Fruit fly (Drosophila melanogaster) whole organism, prepupa: ENCODE results near the gene CG1142.
A peak's percentile ranks its signal among the peaks of the same experiment; 100 is the strongest.

Experiments used
- Blimp-1 ChIP-seq: fragments of 200-800 bp; sonication (Bioruptor generic); optimal IDR thresholded peaks from 3 replicates; lab custom pipeline; 2017; ENCODE audit warnings: missing biosample characterization, missing genetic modification characterization, mild to moderate bottlenecking, moderate library complexity, missing genetic modification reagents
- CG10631 ChIP-seq: fragments of 200-800 bp; sonication (Bioruptor generic); optimal IDR thresholded peaks from 2 replicates; lab custom pipeline; 2016; ENCODE audit warnings: missing biosample characterization, missing genetic modification characterization
- CG11902 ChIP-seq: fragments of 200-800 bp; sonication (Bioruptor generic); optimal IDR thresholded peaks from 3 replicates; lab custom pipeline; 2016; ENCODE audit warnings: missing biosample characterization, missing genetic modification characterization
- CG1621 ChIP-seq: fragments of 200-800 bp; sonication (Bioruptor generic); optimal IDR thresholded peaks from 3 replicates; lab custom pipeline; 2018; ENCODE audit warnings: missing biosample characterization, mild to moderate bottlenecking, missing genetic modification characterization
- CG3032 ChIP-seq: fragments of 200-800 bp; optimal IDR thresholded peaks from 2 replicates; lab custom pipeline; 2019; ENCODE audit warnings: missing biosample characterization, mild to moderate bottlenecking, missing genetic modification characterization, moderate library complexity
- CG31627 ChIP-seq: fragments of 200-800 bp; sonication (Bioruptor generic); optimal IDR thresholded peaks from 3 replicates; lab custom pipeline; 2016; ENCODE audit warnings: missing biosample characterization, missing genetic modification characterization
- CG32006 ChIP-seq: fragments of 200-800 bp; sonication (Bioruptor generic); optimal IDR thresholded peaks from 3 replicates; lab custom pipeline; 2017; ENCODE audit warnings: missing biosample characterization, mild to moderate bottlenecking, missing genetic modification characterization
- CG34406 ChIP-seq: fragments of 200-800 bp; sonication (Bioruptor generic); optimal IDR thresholded peaks from 3 replicates; lab custom pipeline; 2016; ENCODE audit warnings: missing biosample characterization, missing genetic modification characterization
- CG4318 ChIP-seq: fragments of 200-800 bp; sonication (Bioruptor generic); optimal IDR thresholded peaks from 3 replicates; lab custom pipeline; 2017; ENCODE audit warnings: missing biosample characterization, mild to moderate bottlenecking, missing genetic modification characterization
- CG6163 ChIP-seq: fragments of 200-800 bp; sonication (Bioruptor generic); IDR thresholded peaks from 3 replicates; pipeline ENCODE4 v1.3.6; 2022; ENCODE audit warnings: missing biosample characterization, missing genetic modification characterization
- CG6276 ChIP-seq: fragments of 200-800 bp; sonication (Bioruptor generic); optimal IDR thresholded peaks from 2 replicates; lab custom pipeline; 2017; ENCODE audit warnings: missing biosample characterization, mild to moderate bottlenecking, missing genetic modification characterization
- CG6792 ChIP-seq: fragments of 200-800 bp; sonication (Bioruptor generic); optimal IDR thresholded peaks from 3 replicates; lab custom pipeline; 2016; ENCODE audit warnings: missing biosample characterization, missing genetic modification characterization
- CG6808 ChIP-seq: fragments of 200-800 bp; sonication (Bioruptor generic); optimal IDR thresholded peaks from 3 replicates; lab custom pipeline; 2017; ENCODE audit warnings: missing biosample characterization, missing genetic modification characterization, mild to moderate bottlenecking, moderate library complexity, missing genetic modification reagents
- CG7368 ChIP-seq: fragments of 200-800 bp; sonication (Bioruptor generic); optimal IDR thresholded peaks from 3 replicates; lab custom pipeline; 2016; ENCODE audit warnings: missing biosample characterization, missing genetic modification characterization
- CG8319 ChIP-seq: fragments of 200-800 bp; sonication (Bioruptor generic); optimal IDR thresholded peaks from 3 replicates; lab custom pipeline; 2016; ENCODE audit warnings: missing biosample characterization, missing genetic modification characterization
- CG8632 ChIP-seq: fragments of 200-800 bp; sonication (Bioruptor generic); optimal IDR thresholded peaks from 3 replicates; lab custom pipeline; 2016; ENCODE audit warnings: missing biosample characterization, missing genetic modification characterization
- Eip78C ChIP-seq: fragments of 200-800 bp; sonication (Bioruptor generic); peaks from one replicate; lab custom pipeline; 2016; ENCODE audit warnings: missing biosample characterization, missing genetic modification characterization
- Eip93F ChIP-seq: fragments of 200-800 bp; sonication (Bioruptor generic); optimal IDR thresholded peaks from 2 replicates; lab custom pipeline; 2016; ENCODE audit warnings: missing biosample characterization, mild to moderate bottlenecking, missing genetic modification characterization
- Ets96B ChIP-seq: fragments of 200-800 bp; optimal IDR thresholded peaks from 2 replicates; lab custom pipeline; 2019; ENCODE audit warnings: missing biosample characterization, mild to moderate bottlenecking, missing genetic modification characterization, moderate library complexity
- Hr39 ChIP-seq: fragments of 200-800 bp; sonication (Bioruptor generic); optimal IDR thresholded peaks from 2 replicates; lab custom pipeline; 2016; ENCODE audit warnings: missing biosample characterization, missing genetic modification characterization
- Lpt ChIP-seq: fragments of 200-800 bp; sonication (Bioruptor generic); optimal IDR thresholded peaks from 3 replicates; lab custom pipeline; 2016; ENCODE audit warnings: missing biosample characterization, missing genetic modification characterization
- OdsH ChIP-seq: fragments of 200-800 bp; sonication (Bioruptor generic); optimal IDR thresholded peaks from 3 replicates; lab custom pipeline; 2016; ENCODE audit warnings: missing biosample characterization, missing genetic modification characterization
- Sox14 ChIP-seq: fragments of 200-800 bp; sonication (Bioruptor generic); optimal IDR thresholded peaks from 3 replicates; lab custom pipeline; 2016; ENCODE audit warnings: missing biosample characterization, missing genetic modification characterization
- Sox15 ChIP-seq: fragments of 200-800 bp; sonication (Bioruptor generic); optimal IDR thresholded peaks from 3 replicates; lab custom pipeline; 2016; ENCODE audit warnings: missing biosample characterization, missing genetic modification characterization
- cyc ChIP-seq: fragments of 200-800 bp; sonication (Bioruptor generic); optimal IDR thresholded peaks from 3 replicates; lab custom pipeline; 2016; ENCODE audit warnings: missing biosample characterization, missing genetic modification characterization
- dac ChIP-seq: fragments of 200-800 bp; sonication (Bioruptor generic); optimal IDR thresholded peaks from 2 replicates; lab custom pipeline; 2017; ENCODE audit warnings: missing biosample characterization, mild to moderate bottlenecking, missing genetic modification characterization
- eg ChIP-seq: fragments of 200-800 bp; sonication (Bioruptor generic); IDR thresholded peaks from 3 replicates; pipeline ENCODE4 v1.3.6; 2022; ENCODE audit warnings: missing biosample characterization, missing genetic modification characterization
- esn ChIP-seq: fragments of 200-800 bp; sonication (Bioruptor generic); optimal IDR thresholded peaks from 2 replicates; lab custom pipeline; 2016; ENCODE audit warnings: missing biosample characterization, mild to moderate bottlenecking, missing genetic modification characterization, moderate library complexity
- fd59A ChIP-seq: fragments of 200-800 bp; sonication (Bioruptor generic); optimal IDR thresholded peaks from 2 replicates; lab custom pipeline; 2017; ENCODE audit warnings: missing biosample characterization, mild to moderate bottlenecking, missing genetic modification characterization, missing genetic modification reagents
- fd85E ChIP-seq: fragments of 200-800 bp; sonication (Bioruptor generic); optimal IDR thresholded peaks from 3 replicates; lab custom pipeline; 2016; ENCODE audit warnings: missing biosample characterization, missing genetic modification characterization
- fkh ChIP-seq: fragments of 200-800 bp; sonication (Bioruptor generic); optimal IDR thresholded peaks from 3 replicates; lab custom pipeline; 2017; ENCODE audit warnings: missing biosample characterization, mild to moderate bottlenecking, missing genetic modification characterization, moderate library complexity
- lz ChIP-seq: fragments of 200-800 bp; sonication (Bioruptor generic); optimal IDR thresholded peaks from 3 replicates; lab custom pipeline; 2016; ENCODE audit warnings: missing biosample characterization, missing genetic modification characterization
- net ChIP-seq: fragments of 200-800 bp; sonication (Bioruptor generic); optimal IDR thresholded peaks from 3 replicates; lab custom pipeline; 2016; ENCODE audit warnings: missing biosample characterization, missing genetic modification characterization
- salr ChIP-seq, 2 experiments: fragments of 200-800 bp; sonication (Bioruptor generic); optimal IDR thresholded peaks; 3 replicates each; lab custom pipeline; 2016 to 2018; ENCODE audit warnings: missing biosample characterization in 2 of 2, missing genetic modification characterization in 2 of 2, mild to moderate bottlenecking in 1 of 2
- svp ChIP-seq: fragments of 200-800 bp; sonication (Bioruptor generic); peaks from one replicate; lab custom pipeline; 2016; ENCODE audit warnings: missing biosample characterization, missing genetic modification characterization
- topi ChIP-seq: fragments of 200-800 bp; sonication (Bioruptor generic); optimal IDR thresholded peaks from 3 replicates; lab custom pipeline; 2016; ENCODE audit warnings: missing biosample characterization, missing genetic modification characterization
- vri ChIP-seq: fragments of 200-800 bp; sonication (Bioruptor generic); optimal IDR thresholded peaks from 3 replicates; lab custom pipeline; 2016; ENCODE audit warnings: missing biosample characterization, mild to moderate bottlenecking, missing genetic modification characterization

Gene CG1142

dm6 chr3R:7473767-7474254 is at the start of gene CG1142 (continued):
- TF ChIP-seq CG8319 (GFP tag; lab: Kevin White, UChicago), result peak; percentile 96
- TF ChIP-seq vri (GFP tag; lab: Kevin White, UChicago), result peak; percentile 91
- TF ChIP-seq topi (GFP tag; lab: Kevin White, UChicago), result peak; percentile 98
- TF ChIP-seq CG6808 (GFP tag; lab: Kevin White, UChicago), result peak; percentile 93
- peak; percentile 97 for TF ChIP-seq CG10631 (GFP tag; lab: Kevin White, UChicago)
- TF ChIP-seq Hr39 (GFP tag; lab: Kevin White, UChicago), result peak; percentile 96
- TF ChIP-seq salr (GFP tag; optimal IDR thresholded peaks at IDR 0.05; lab: Kevin White, UChicago), result peak; percentile 95 to 97
- peak; percentile 99 for TF ChIP-seq eg (GFP tag; lab: Robert Waterston, UW)

- no peak for TF ChIP-seq lz (GFP tag; lab: Kevin White, UChicago)
- no peak for TF ChIP-seq net (GFP tag; lab: Kevin White, UChicago)
- TF ChIP-seq CG11902, result no peak
- TF ChIP-seq Sox15 (GFP tag; lab: Kevin White, UChicago), result no peak
- no peak for TF ChIP-seq Eip93F
- peak; percentile 91 for TF ChIP-seq svp (GFP tag; lab: Kevin White, UChicago)
- TF ChIP-seq CG6276 (GFP tag; lab: Kevin White, UChicago), result peak; percentile 70
- TF ChIP-seq fd59A (GFP tag; lab: Kevin White, UChicago), result no peak
- no peak for TF ChIP-seq Ets96B (tag; lab: Kevin White, UChicago)
- TF ChIP-seq Blimp-1 (GFP tag; lab: Kevin White, UChicago), result no peak
- no peak for TF ChIP-seq CG6163 (GFP tag; lab: Robert Waterston, UW)
- no peak for TF ChIP-seq CG1621 (tag; lab: Kevin White, UChicago)
- peak; percentile 20 for TF ChIP-seq fkh (GFP tag; lab: Kevin White, UChicago)
These were observed 48.8 kb upstream of the CG1142 start for dm6 chr3R:7522266-7522955.

DNA sequence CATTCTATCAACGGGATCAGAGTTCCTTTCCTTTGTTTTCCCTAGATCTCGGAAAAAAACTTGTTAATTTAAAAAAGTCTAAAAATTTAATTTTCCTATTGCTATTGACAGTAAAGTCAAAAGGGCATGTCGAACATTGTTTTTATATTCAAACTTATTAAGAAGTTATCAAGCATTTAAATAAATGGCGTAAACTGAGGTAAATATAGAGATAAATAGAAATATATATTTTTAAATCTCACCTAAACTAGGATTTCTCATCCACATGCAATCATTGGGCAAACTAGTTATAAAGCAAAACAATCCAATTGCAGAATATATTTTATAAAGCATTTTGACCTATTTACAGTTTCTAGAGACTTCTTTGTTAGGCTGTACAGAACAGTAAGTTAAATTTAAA is 45.8 kb upstream of the CG1142 start, which contains the start of gene Ubc84D:
Gene Ubc84D, minus strand, starts transcription at position 101 of the 400 bp plus-strand sequence.
- TF ChIP-seq net (GFP tag; lab: Kevin White, UChicago) (no peak), fd59A (GFP tag; lab: Kevin White, UChicago) (no peak), CG4318 (no peak), CG3032 (tag; lab: Kevin White, UChicago) (no peak), Lpt (no peak), CG31627 (GFP tag; lab: Kevin White, UChicago) (no peak), CG34406 (GFP tag; lab: Kevin White, UChicago) (no peak), OdsH (GFP tag; lab: Kevin White, UChicago) (no peak), CG7368 (GFP tag; lab: Kevin White, UChicago) (no peak), Sox14 (no peak), salr (GFP tag; optimal IDR thresholded peaks at IDR 0.05; lab: Kevin White, UChicago) (no peak), dac (GFP tag; lab: Kevin White, UChicago) (no peak), cyc (no peak), lz (GFP tag; lab: Kevin White, UChicago) (no peak)

dm6 chr3R:7515599-7516069 is 42.1 kb upstream of the CG1142 start, which contains the start of gene alpha-Est8:
Gene alpha-Est8 (minus strand): TSS chr3R:7515670.
- TF ChIP-seq CG7368 (GFP tag; lab: Kevin White, UChicago) (no peak), CG31627 (GFP tag; lab: Kevin White, UChicago) (no peak), CG6276 (GFP tag; lab: Kevin White, UChicago) (no peak), CG6792 (GFP tag; lab: Kevin White, UChicago) (no peak), fd85E (GFP tag; lab: Kevin White, UChicago) (no peak), Lpt (no peak), CG8632 (GFP tag; lab: Kevin White, UChicago) (no peak), esn (GFP tag; lab: Kevin White, UChicago) (no peak), fkh (GFP tag; lab: Kevin White, UChicago) (peak; percentile 31), CG32006 (no peak), CG10631 (GFP tag; lab: Kevin White, UChicago) (no peak), svp (GFP tag; lab: Kevin White, UChicago) (peak; percentile 76), dac (GFP tag; lab: Kevin White, UChicago) (no peak), Eip78C (GFP tag; lab: Kevin White, UChicago) (no peak), vri (GFP tag; lab: Kevin White, UChicago) (peak; percentile 11)
